Fruit fly (Drosophila melanogaster): ENCODE data around the gene FMRFaR.

FMRFaR gene

dm6 chr3L:3037822-3038563, 36.5 kb downstream of the FMRFaR start (continued):
- TF ChIP-seq CG8359 (GFP tag; optimal IDR thresholded peaks at IDR 0.05; ENCODE audit: borderline replicate concordance), result peak; percentile 1
- peak; percentile 68; the same call in 1 of the 2 replicates for TF ChIP-seq chm (GFP tag; IDR thresholded peaks at IDR 0.05)
- no peak for TF ChIP-seq tx (GFP tag; optimal IDR thresholded peaks at IDR 0.05)
- peak; percentile 40; the same call in 1 of the 2 replicates for TF ChIP-seq Scr (GFP tag; IDR thresholded peaks at IDR 0.05; ENCODE audit: partially characterized antibody)
- no peak for TF ChIP-seq peb (GFP tag; IDR thresholded peaks at IDR 0.05)
- TF ChIP-seq CG7839 (tag; optimal IDR thresholded peaks at IDR 0.05), result no peak
- TF ChIP-seq ci (GFP tag; IDR thresholded peaks at IDR 0.05), result peak; percentile 77
- TF ChIP-seq mld (GFP tag; IDR thresholded peaks at IDR 0.05; ENCODE audit: partially characterized antibody), result no peak
- peak; percentile 56 for TF ChIP-seq Drgx (GFP tag; IDR thresholded peaks at IDR 0.05)
- no peak for TF ChIP-seq Lpt (GFP tag; optimal IDR thresholded peaks at IDR 0.05)
- TF ChIP-seq knrl (GFP tag; IDR thresholded peaks at IDR 0.05; ENCODE audit: partially characterized antibody), result no peak
- no peak for TF ChIP-seq bab2 (GFP tag; optimal IDR thresholded peaks at IDR 0.05)
- TF ChIP-seq CG7745 (tag; optimal IDR thresholded peaks at IDR 0.05), result no peak
- 0 out of 2 replicates have a peak, but pooled peaks have one; percentile 50 for TF ChIP-seq Xrp1 (GFP tag; IDR thresholded peaks at IDR 0.05)
- TF ChIP-seq CG8924 (tag; optimal IDR thresholded peaks at IDR 0.05), result peak; percentile 50
- peak; percentile 32 for TF ChIP-seq CG2712 (tag; optimal IDR thresholded peaks at IDR 0.05)
- no peak for TF ChIP-seq Mad (GFP tag; optimal IDR thresholded peaks at IDR 0.05)
- peak; percentile 16 for TF ChIP-seq CG10979 (tag; optimal IDR thresholded peaks at IDR 0.05)
- TF ChIP-seq HLH4C (GFP tag; IDR thresholded peaks at IDR 0.05; ENCODE audit: partially characterized antibody), result no peak
- no peak for TF ChIP-seq CG12659 (GFP tag; optimal IDR thresholded peaks at IDR 0.05)
- TF ChIP-seq ftz-f1 (GFP tag; optimal IDR thresholded peaks at IDR 0.05), result peak; percentile 89
- peak; percentile 21 for TF ChIP-seq CG7987 (GFP tag; optimal IDR thresholded peaks at IDR 0.05)
- peak; percentile 99 for TF ChIP-seq CG4360 (GFP tag; IDR thresholded peaks at IDR 0.05)
- no peak for TF ChIP-seq CG3838 (GFP tag; optimal IDR thresholded peaks at IDR 0.05)
- TF ChIP-seq crc (GFP tag; optimal IDR thresholded peaks at IDR 0.05), result no peak
- TF ChIP-seq odd (GFP tag; optimal IDR thresholded peaks at IDR 0.05), result peak; percentile 49
- no peak for TF ChIP-seq sisA (GFP tag; IDR thresholded peaks at IDR 0.05)
- TF ChIP-seq CG30403 (GFP tag; optimal IDR thresholded peaks at IDR 0.05), result no peak
- peak; percentile 98 for TF ChIP-seq CG12769 (tag; optimal IDR thresholded peaks at IDR 0.05)
- peak; percentile 94; the same call in 3 of the 4 replicates for TF ChIP-seq chinmo (GFP tag; IDR thresholded peaks at IDR 0.05; ENCODE audit: partially characterized antibody)
- no peak for TF ChIP-seq CG15601 (tag; optimal IDR thresholded peaks at IDR 0.05)
- peak; percentile 1 for TF ChIP-seq CG13296 (GFP tag; optimal IDR thresholded peaks at IDR 0.05)
- no peak for TF ChIP-seq yki (optimal IDR thresholded peaks at IDR 0.05)
- no peak for TF ChIP-seq Asciz (GFP tag; optimal IDR thresholded peaks at IDR 0.05)
- TF ChIP-seq CG9817 (tag; optimal IDR thresholded peaks at IDR 0.05), result no peak
- no peak for TF ChIP-seq fd96Cb (tag; optimal IDR thresholded peaks at IDR 0.05)
- no peak for TF ChIP-seq Fer1 (GFP tag; optimal IDR thresholded peaks at IDR 0.05)
- no peak for TF ChIP-seq inv (GFP tag; IDR thresholded peaks at IDR 0.05; ENCODE audit: partially characterized antibody)
- peak; percentile 73 for TF ChIP-seq onecut (GFP tag; IDR thresholded peaks at IDR 0.05)
- TF ChIP-seq CG10462 (GFP tag; optimal IDR thresholded peaks at IDR 0.05), result no peak
- no peak for TF ChIP-seq CG4617 (GFP tag; optimal IDR thresholded peaks at IDR 0.05; ENCODE audit: borderline replicate concordance)
- no peak for TF ChIP-seq CG1792 (GFP tag; optimal IDR thresholded peaks at IDR 0.05)
- no peak for TF ChIP-seq tin (GFP tag; optimal IDR thresholded peaks at IDR 0.05)
- TF ChIP-seq cato (GFP tag; optimal IDR thresholded peaks at IDR 0.05; ENCODE audit: borderline replicate concordance), result no peak
- TF ChIP-seq Ada2b (GFP tag; IDR thresholded peaks at IDR 0.05), result no peak
- no peak for TF ChIP-seq CG3726 (GFP tag; IDR thresholded peaks at IDR 0.05)
- 0 out of 2 replicates have a peak, but pooled peaks have one; percentile 16 for TF ChIP-seq CG1024 (GFP tag; IDR thresholded peaks at IDR 0.05)
- TF ChIP-seq CG34376 (GFP tag; optimal IDR thresholded peaks at IDR 0.05), result peak; percentile 63
- no peak for TF ChIP-seq trem (tag; optimal IDR thresholded peaks at IDR 0.05)
